Worm (Caenorhabditis elegans) whole organism, mixed stage, embryonic: ENCODE measurements around the gene C39E9.7.

Source experiments
- bed-3 ChIP-seq: fragments of 200-800 bp; sonication (Bioruptor generic); optimal IDR thresholded peaks from 3 replicates; lab custom pipeline; 2018; ENCODE audit warnings: mild to moderate bottlenecking, missing genetic modification characterization, moderate library complexity, missing compliant biosample characterization
- ceh-39 ChIP-seq: fragments of 150-350 bp; optimal IDR thresholded peaks from 2 replicates; lab custom pipeline; 2014; ENCODE audit warnings: missing biosample characterization, missing genetic modification characterization
- ceh-43 ChIP-seq: fragments of 200-800 bp; sonication (Bioruptor generic); optimal IDR thresholded peaks from 2 replicates; lab custom pipeline; 2018; ENCODE audit warnings: mild to moderate bottlenecking, missing genetic modification characterization, moderate library complexity, missing compliant biosample characterization
- ceh-83 ChIP-seq: fragments of 200-800 bp; sonication (Bioruptor generic); optimal IDR thresholded peaks from 2 replicates; lab custom pipeline; 2018; ENCODE audit warnings: mild to moderate bottlenecking, missing genetic modification characterization, missing compliant biosample characterization
- ces-1 ChIP-seq: fragments of 150-350 bp; optimal IDR thresholded peaks from 2 replicates; lab custom pipeline; 2014; ENCODE audit warnings: missing biosample characterization, missing genetic modification reagents, missing genetic modification characterization
- cnd-1 ChIP-seq: fragments of 200-800 bp; sonication (Bioruptor generic); optimal IDR thresholded peaks from 2 replicates; lab custom pipeline; 2018; ENCODE audit warnings: mild to moderate bottlenecking, missing genetic modification characterization, missing compliant biosample characterization
- drap-1 ChIP-seq: fragments of 200-800 bp; sonication (Bioruptor generic); optimal IDR thresholded peaks from 3 replicates; lab custom pipeline; 2018; ENCODE audit warnings: mild to moderate bottlenecking, missing genetic modification characterization, missing compliant biosample characterization
- elt-1 ChIP-seq: sonication (generic microtip); optimal IDR thresholded peaks from 2 replicates; lab custom pipeline; 2017; ENCODE audit warnings: missing genetic modification characterization, mild to moderate bottlenecking, missing compliant biosample characterization, antibody characterized with exemption, moderate library complexity, borderline replicate concordance; ENCODE audit not compliant: insufficient read depth
- elt-3 ChIP-seq: fragments of 150-350 bp; optimal IDR thresholded peaks from 2 replicates; lab custom pipeline; 2014; ENCODE audit warnings: missing biosample characterization, missing genetic modification characterization
- flh-1 ChIP-seq: fragments of 200-800 bp; sonication (Bioruptor generic); optimal IDR thresholded peaks from 2 replicates; lab custom pipeline; 2018; ENCODE audit warnings: mild to moderate bottlenecking, missing genetic modification characterization, moderate library complexity, missing compliant biosample characterization
- ham-2 ChIP-seq: fragments of 200-800 bp; sonication (Bioruptor generic); optimal IDR thresholded peaks from 2 replicates; lab custom pipeline; 2018; ENCODE audit warnings: mild to moderate bottlenecking, missing genetic modification characterization, missing compliant biosample characterization
- hlh-1 ChIP-seq: fragments of 150-350 bp; optimal IDR thresholded peaks from 2 replicates; lab custom pipeline; 2014; ENCODE audit warnings: missing biosample characterization, missing genetic modification reagents, missing genetic modification characterization
- lin-13 ChIP-seq: fragments of 150-350 bp; optimal IDR thresholded peaks from 2 replicates; lab custom pipeline; 2014; ENCODE audit warnings: missing biosample characterization, missing genetic modification characterization
- lsy-2 ChIP-seq: fragments of 150-350 bp; optimal IDR thresholded peaks from 2 replicates; lab custom pipeline; 2014; ENCODE audit warnings: missing biosample characterization, missing genetic modification characterization
- mab-5 ChIP-seq: fragments of 150-350 bp; optimal IDR thresholded peaks from 2 replicates; lab custom pipeline; 2014; ENCODE audit warnings: missing biosample characterization, missing genetic modification characterization
- mep-1 ChIP-seq: fragments of 150-350 bp; optimal IDR thresholded peaks from 2 replicates; lab custom pipeline; 2017; ENCODE audit warnings: missing biosample characterization, missing genetic modification reagents, missing genetic modification characterization, inconsistent platforms
- mls-2 ChIP-seq: sonication (generic microtip); optimal IDR thresholded peaks from 2 replicates; lab custom pipeline; 2016; ENCODE audit warnings: mild to moderate bottlenecking, missing genetic modification characterization, moderate library complexity, missing compliant biosample characterization
- nhr-12 ChIP-seq: fragments of 150-350 bp; optimal IDR thresholded peaks from 2 replicates; lab custom pipeline; 2014; ENCODE audit warnings: missing biosample characterization, missing genetic modification characterization
- nhr-237 ChIP-seq: fragments of 150-350 bp; optimal IDR thresholded peaks from 2 replicates; lab custom pipeline; 2014; ENCODE audit warnings: missing biosample characterization, missing genetic modification characterization
- nhr-76 ChIP-seq: sonication (generic microtip); optimal IDR thresholded peaks from 2 replicates; lab custom pipeline; 2017; ENCODE audit warnings: missing biosample characterization, missing genetic modification characterization
- pha-4 ChIP-seq: fragments of 150-350 bp; optimal IDR thresholded peaks from 2 replicates; lab custom pipeline; 2018; ENCODE audit warnings: missing biosample characterization, missing genetic modification reagents, missing genetic modification characterization
- tbx-8 ChIP-seq: fragments of 200-800 bp; sonication (Bioruptor generic); optimal IDR thresholded peaks from 2 replicates; lab custom pipeline; 2018; ENCODE audit warnings: mild to moderate bottlenecking, missing genetic modification characterization, moderate library complexity, missing compliant biosample characterization
- unc-120 ChIP-seq: sonication (generic microtip); optimal IDR thresholded peaks from 2 replicates; lab custom pipeline; 2017; ENCODE audit warnings: missing genetic modification characterization, missing compliant biosample characterization; ENCODE audit not compliant: poor library complexity, severe bottlenecking
- unc-39 ChIP-seq: fragments of 150-350 bp; optimal IDR thresholded peaks from 2 replicates; lab custom pipeline; 2014; ENCODE audit warnings: missing biosample characterization, missing genetic modification characterization
- unc-62 ChIP-seq: fragments of 150-350 bp; optimal IDR thresholded peaks from 2 replicates; lab custom pipeline; 2014; ENCODE audit warnings: missing biosample characterization, missing genetic modification reagents, missing genetic modification characterization
- zip-8 ChIP-seq: fragments of 150-350 bp; optimal IDR thresholded peaks from 2 replicates; lab custom pipeline; 2014; ENCODE audit warnings: missing biosample characterization, missing genetic modification characterization
- ztf-11 ChIP-seq: fragments of 150-350 bp; optimal IDR thresholded peaks from 2 replicates; lab custom pipeline; 2014; ENCODE audit warnings: missing biosample characterization, missing genetic modification characterization

The C39E9.7 gene

ce11 chrIV:13104900-13105299, 28.4 kb upstream of the C39E9.7 start, which contains the start of gene rde-11:
Gene rde-11, plus strand, starts transcription at chrIV:13105200.
- TF ChIP-seq ham-2 (GFP tag; lab: Kevin White, UChicago): no peak
- no peak for TF ChIP-seq drap-1 (GFP tag; lab: Kevin White, UChicago)
- TF ChIP-seq nhr-76 (tag; lab: Kevin White, UChicago): no peak
- TF ChIP-seq elt-3 (tag; lab: Kevin White, UChicago): no peak
- TF ChIP-seq cnd-1 (tag; lab: Kevin White, UChicago): no peak
- no peak for TF ChIP-seq lin-13
- TF ChIP-seq zip-8: no peak
- no peak for TF ChIP-seq mls-2 (tag; lab: Kevin White, UChicago)
- no peak for TF ChIP-seq ztf-11 (tag; lab: Kevin White, UChicago)
- no peak for TF ChIP-seq flh-1 (GFP tag; lab: Kevin White, UChicago)
- TF ChIP-seq ceh-83 (GFP tag; lab: Kevin White, UChicago): no peak
- TF ChIP-seq ceh-39: no peak
- TF ChIP-seq mep-1 (tag; lab: Kevin White, UChicago): no peak
- no peak for TF ChIP-seq nhr-12 (tag; lab: Kevin White, UChicago)
- no peak for TF ChIP-seq lsy-2 (tag; lab: Kevin White, UChicago)
- no peak for TF ChIP-seq ces-1 (GFP tag; lab: Kevin White, UChicago)
- TF ChIP-seq ceh-43 (GFP tag; lab: Kevin White, UChicago): no peak
- no peak for TF ChIP-seq nhr-237 (tag; lab: Kevin White, UChicago)

DNA sequence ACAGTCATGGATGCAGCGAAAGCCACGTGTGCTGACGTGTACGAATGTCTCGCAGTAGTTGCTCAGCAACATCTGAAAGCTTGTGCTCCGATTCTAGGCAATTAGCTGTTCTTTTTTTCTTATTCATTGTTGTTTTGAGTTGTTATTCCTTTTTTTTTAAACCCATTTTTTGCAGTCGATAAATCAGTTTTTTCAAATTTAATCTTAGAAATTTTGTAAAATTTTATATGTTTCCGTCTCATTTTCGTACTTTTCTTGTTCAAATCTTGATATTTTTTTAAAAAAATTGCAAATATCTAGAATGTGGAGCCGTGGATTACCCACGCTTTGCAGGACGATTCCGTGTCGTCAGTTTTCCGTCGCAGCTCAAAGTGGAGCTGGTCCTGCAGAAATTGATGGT, 23.9 kb upstream of the C39E9.7 start, which contains the start of gene fask-1:
Gene fask-1 (plus strand): TSS at position 301 of the 400 bp plus-strand sequence.
- TF ChIP-seq hlh-1 (no peak), elt-1 (no peak), lin-13 (no peak), zip-8 (no peak), bed-3 (GFP tag; lab: Kevin White, UChicago) (no peak), ces-1 (GFP tag; lab: Kevin White, UChicago) (no peak), mab-5 (tag; lab: Kevin White, UChicago) (no peak)
- TF ChIP-seq, all 35 proteins: peak for 0

- TF ChIP-seq lin-13 (peak; percentile 34), lsy-2 (tag; lab: Kevin White, UChicago) (peak; percentile 63), ces-1 (GFP tag; lab: Kevin White, UChicago) (peak; percentile 99), hlh-1 (peak; percentile 19), zip-8 (no peak), nhr-237 (tag; lab: Kevin White, UChicago) (peak; percentile 22), mep-1 (tag; lab: Kevin White, UChicago) (peak; percentile 76), ceh-39 (no peak), unc-39 (tag; lab: Kevin White, UChicago) (no peak), pha-4 (tag; lab: Kevin White, UChicago) (peak; percentile 23), mab-5 (tag; lab: Kevin White, UChicago) (no peak), ham-2 (GFP tag; lab: Kevin White, UChicago) (peak; percentile 46)
These were observed 22.1 kb upstream of the C39E9.7 start, which contains the start of the genes dli-1, tin-9.2 and exos-4.1 for ce11 chrIV:13098652-13099051. Gene dli-1, minus strand, starts transcription at chrIV:13098792. Gene tin-9.2, plus strand, starts transcription at chrIV:13098995. Gene exos-4.1, plus strand, starts transcription at chrIV:13098999.

DNA sequence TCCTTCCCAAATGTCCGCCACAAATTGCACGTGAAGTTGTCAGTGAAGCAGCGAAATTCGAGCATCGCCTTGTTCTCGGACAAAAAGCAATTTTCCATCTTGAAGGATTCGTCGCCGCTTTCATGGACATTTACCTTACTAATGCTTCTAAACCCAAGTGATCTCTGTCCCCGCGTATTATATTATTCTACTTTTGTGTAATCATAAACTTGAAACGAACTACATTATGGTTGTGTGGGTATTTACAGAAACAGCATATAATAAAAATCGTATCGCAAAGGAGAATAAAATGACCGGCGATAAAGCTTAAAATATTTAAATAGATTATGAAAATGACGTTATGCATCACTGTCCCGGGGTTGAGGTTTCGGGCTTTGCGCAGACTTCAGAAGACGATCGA, 20.3 kb upstream of the C39E9.7 start:
- TF ChIP-seq elt-1: no peak
- TF ChIP-seq lsy-2 (tag; lab: Kevin White, UChicago): no peak
- TF ChIP-seq nhr-237 (tag; lab: Kevin White, UChicago): no peak
- TF ChIP-seq mab-5 (tag; lab: Kevin White, UChicago): no peak
- no peak for TF ChIP-seq drap-1 (GFP tag; lab: Kevin White, UChicago)
- TF ChIP-seq unc-39 (tag; lab: Kevin White, UChicago): no peak
- TF ChIP-seq ceh-43 (GFP tag; lab: Kevin White, UChicago): no peak
- TF ChIP-seq ceh-39: no peak
- TF ChIP-seq unc-62: no peak

ce11 chrIV:13095462-13095861, 18.9 kb upstream of the C39E9.7 start, which contains the start of gene rfc-3:
Gene rfc-3, plus strand, starts transcription at chrIV:13095762.
- no peak for TF ChIP-seq elt-1
- TF ChIP-seq ceh-39: no peak
- TF ChIP-seq ham-2 (GFP tag; lab: Kevin White, UChicago): no peak

- TF ChIP-seq unc-120: no peak
- TF ChIP-seq tbx-8 (GFP tag; lab: Kevin White, UChicago): no peak
- peak; percentile 25 for TF ChIP-seq pha-4 (tag; lab: Kevin White, UChicago)
- TF ChIP-seq ceh-39: peak; percentile 76
- TF ChIP-seq hlh-1: peak; percentile 61
- TF ChIP-seq ceh-83 (GFP tag; lab: Kevin White, UChicago): no peak
- peak; percentile 70 for TF ChIP-seq nhr-237 (tag; lab: Kevin White, UChicago)
- peak; percentile 33 for TF ChIP-seq unc-62
- peak; percentile 71 for TF ChIP-seq lsy-2 (tag; lab: Kevin White, UChicago)
- TF ChIP-seq mep-1 (tag; lab: Kevin White, UChicago): peak; percentile 68
These were observed 17.2 kb upstream of the C39E9.7 start, which contains the start of the genes prcc-1 and C39E9.12 for ce11 chrIV:13093677-13094076. Gene prcc-1, minus strand, starts transcription at chrIV:13093795. Gene C39E9.12, plus strand, starts transcription at chrIV:13094007.
